Worm (Caenorhabditis elegans) whole organism, L4 larva: ENCODE measurements around the gene Y69F12A.1.
A peak's percentile ranks its signal among the peaks of the same experiment; 100 is the strongest.

Source experiments
- D1046.2 ChIP-seq: fragments of 200-800 bp; sonication (Bioruptor generic); IDR thresholded peaks from 2 replicates; pipeline ENCODE4 v1.3.6; 2022; ENCODE audit warnings: missing genetic modification characterization, missing compliant biosample characterization
- F26F4.8 ChIP-seq: fragments of 200-800 bp; sonication (Bioruptor generic); conservative IDR thresholded peaks from 2 replicates; pipeline ENCODE4 v1.3.6; 2022; ENCODE audit warnings: missing genetic modification characterization, missing compliant biosample characterization
- F37D6.2 ChIP-seq: sonication (generic microtip); optimal IDR thresholded peaks from 2 replicates; lab custom pipeline; 2016; ENCODE audit warnings: mild to moderate bottlenecking, missing genetic modification characterization, missing compliant biosample characterization
- F44E2.7 ChIP-seq: fragments of 200-800 bp; sonication (Bioruptor generic); IDR thresholded peaks from 2 replicates; pipeline ENCODE4 v2.1.2; 2022; ENCODE audit warnings: missing genetic modification characterization, missing compliant biosample characterization
- T20F7.1 ChIP-seq: fragments of 200-800 bp; sonication (Bioruptor generic); optimal IDR thresholded peaks from 2 replicates; lab custom pipeline; 2018; ENCODE audit warnings: mild to moderate bottlenecking, missing genetic modification characterization, missing compliant biosample characterization
- T26A8.4 ChIP-seq: fragments of 200-800 bp; sonication (Bioruptor generic); IDR thresholded peaks from 2 replicates; pipeline ENCODE4 v1.3.6; 2022; ENCODE audit warnings: missing genetic modification characterization, missing compliant biosample characterization
- Y75B8A.6 ChIP-seq: fragments of 200-800 bp; sonication (Bioruptor generic); IDR thresholded peaks from 2 replicates; pipeline ENCODE4 v1.3.6; 2022; ENCODE audit warnings: missing genetic modification reagents, missing genetic modification characterization, missing compliant biosample characterization
- ZK337.2 ChIP-seq: fragments of 200-800 bp; sonication (Bioruptor generic); IDR thresholded peaks from 2 replicates; pipeline ENCODE4 v1.3.6; 2022; ENCODE audit warnings: missing genetic modification reagents, missing genetic modification characterization, missing compliant biosample characterization
- ZK546.5 ChIP-seq, 2 experiments: sonication (generic microtip); optimal IDR thresholded peaks; 2 replicates each; lab custom pipeline; 2017; ENCODE audit warnings: missing biosample characterization in 2 of 2, missing genetic modification characterization in 2 of 2
- aha-1 ChIP-seq: fragments of 150-350 bp; peaks from one replicate; lab custom pipeline; 2014; ENCODE audit warnings: missing biosample characterization, missing genetic modification characterization
- arid-1 ChIP-seq: fragments of 200-800 bp; sonication (Bioruptor generic); conservative IDR thresholded peaks from 2 replicates; pipeline ENCODE4 v1.3.6; 2022; ENCODE audit warnings: missing genetic modification reagents, missing genetic modification characterization, missing compliant biosample characterization
- attf-4 ChIP-seq: sonication (generic microtip); optimal IDR thresholded peaks from 3 replicates; lab custom pipeline; 2017; ENCODE audit warnings: missing biosample characterization, missing genetic modification characterization
- ceh-28 ChIP-seq: fragments of 150-350 bp; optimal IDR thresholded peaks from 2 replicates; lab custom pipeline; 2014; ENCODE audit warnings: missing biosample characterization, missing genetic modification reagents, missing genetic modification characterization
- ceh-32 ChIP-seq: sonication (generic microtip); optimal IDR thresholded peaks from 2 replicates; lab custom pipeline; 2016; ENCODE audit warnings: mild to moderate bottlenecking, missing genetic modification characterization, missing compliant biosample characterization; ENCODE audit not compliant: poor library complexity
- ceh-62 ChIP-seq: sonication (generic microtip); optimal IDR thresholded peaks from 2 replicates; lab custom pipeline; 2017; ENCODE audit warnings: missing biosample characterization, missing genetic modification characterization
- ceh-82 ChIP-seq: sonication (generic microtip); optimal IDR thresholded peaks from 2 replicates; lab custom pipeline; 2017; ENCODE audit warnings: missing biosample characterization, missing genetic modification characterization
- ces-1 ChIP-seq: fragments of 150-350 bp; sonication (generic microtip); optimal IDR thresholded peaks from 4 replicates; lab custom pipeline; 2014; ENCODE audit warnings: missing biosample characterization, missing genetic modification reagents, missing genetic modification characterization
- cey-2 ChIP-seq: sonication (generic microtip); optimal IDR thresholded peaks from 3 replicates; lab custom pipeline; 2017; ENCODE audit warnings: missing genetic modification characterization, mild to moderate bottlenecking, missing compliant biosample characterization, antibody characterized with exemption, borderline replicate concordance; ENCODE audit not compliant: insufficient read depth
- daf-16 ChIP-seq, 3 experiments: sonication (generic microtip); optimal IDR thresholded peaks; 2 replicates each; lab custom pipeline; 2016 to 2017; ENCODE audit warnings: missing genetic modification characterization in 3 of 3, missing genetic modification reagents in 3 of 3, mild to moderate bottlenecking in 2 of 3, missing compliant biosample characterization in 2 of 3, missing biosample characterization in 1 of 3, moderate library complexity in 1 of 3
- daf-19 ChIP-seq: fragments of 200-800 bp; sonication (Bioruptor generic); conservative IDR thresholded peaks from 2 replicates; pipeline ENCODE4 v1.3.6; 2022; ENCODE audit warnings: missing genetic modification characterization, missing compliant biosample characterization
- daf-8 ChIP-seq: fragments of 200-800 bp; sonication (Bioruptor generic); IDR thresholded peaks from 2 replicates; pipeline ENCODE4 v1.3.6; 2022; ENCODE audit warnings: missing genetic modification characterization, missing compliant biosample characterization
- dmd-8 ChIP-seq: fragments of 200-800 bp; sonication (Bioruptor generic); IDR thresholded peaks from 2 replicates; pipeline ENCODE4 v1.3.6; 2022; ENCODE audit warnings: missing genetic modification characterization, missing compliant biosample characterization
- dpl-1 ChIP-seq: fragments of 150-350 bp; optimal IDR thresholded peaks from 2 replicates; lab custom pipeline; 2014; ENCODE audit warnings: missing biosample characterization, missing genetic modification reagents, missing genetic modification characterization
- dve-1 ChIP-seq: sonication (generic microtip); optimal IDR thresholded peaks from 2 replicates; lab custom pipeline; 2017; ENCODE audit warnings: antibody characterized with exemption, mild to moderate bottlenecking, missing genetic modification characterization, missing compliant biosample characterization; ENCODE audit not compliant: insufficient read depth
- fkh-10 ChIP-seq: fragments of 150-350 bp; optimal IDR thresholded peaks from 2 replicates; lab custom pipeline; 2014; ENCODE audit warnings: missing biosample characterization, missing genetic modification reagents, missing genetic modification characterization
- gei-8 ChIP-seq: fragments of 200-800 bp; sonication (Bioruptor generic); optimal IDR thresholded peaks from 2 replicates; lab custom pipeline; 2018; ENCODE audit warnings: mild to moderate bottlenecking, missing genetic modification characterization, missing compliant biosample characterization
- hmg-1.1 ChIP-seq: fragments of 200-800 bp; sonication (Bioruptor generic); IDR thresholded peaks from 2 replicates; pipeline ENCODE4 v1.3.6; 2022; ENCODE audit warnings: missing genetic modification reagents, missing genetic modification characterization, missing compliant biosample characterization
- jun-1 ChIP-seq: fragments of 150-350 bp; optimal IDR thresholded peaks from 2 replicates; lab custom pipeline; 2014; ENCODE audit warnings: missing biosample characterization, missing genetic modification reagents, missing genetic modification characterization
- lin-1 ChIP-seq: fragments of 200-800 bp; sonication (Bioruptor generic); IDR thresholded peaks from 2 replicates; pipeline ENCODE4 v1.3.6; 2022; ENCODE audit warnings: missing genetic modification reagents, missing genetic modification characterization, missing compliant biosample characterization
- lin-13 ChIP-seq: fragments of 150-350 bp; optimal IDR thresholded peaks from 2 replicates; lab custom pipeline; 2014; ENCODE audit warnings: missing biosample characterization, missing genetic modification reagents, missing genetic modification characterization
- lin-39 ChIP-seq: fragments of 150-350 bp; optimal IDR thresholded peaks from 2 replicates; lab custom pipeline; 2014; ENCODE audit warnings: missing biosample characterization, missing genetic modification reagents, missing genetic modification characterization
- madf-5 ChIP-seq, 2 experiments: fragments of 200-800 bp; sonication (Bioruptor generic); IDR thresholded peaks; 2 replicates each; pipeline ENCODE4 v1.3.6; 2022; ENCODE audit warnings: missing compliant biosample characterization in 2 of 2, missing genetic modification characterization in 2 of 2
- mdl-1 ChIP-seq, 2 experiments: fragments of 150-350 bp in 1 of 2; sonication (generic microtip) in 1 of 2; optimal IDR thresholded peaks; 2 replicates each; lab custom pipeline; 2014 to 2017; ENCODE audit warnings: missing biosample characterization in 2 of 2, missing genetic modification characterization in 2 of 2
- mxl-2 ChIP-seq: fragments of 200-800 bp; sonication (Bioruptor generic); conservative IDR thresholded peaks from 2 replicates; pipeline ENCODE4 v1.3.6; 2022; ENCODE audit warnings: missing genetic modification reagents, missing genetic modification characterization, missing compliant biosample characterization
- mxl-3 ChIP-seq: fragments of 200-800 bp; sonication (Bioruptor generic); optimal IDR thresholded peaks from 2 replicates; lab custom pipeline; 2018; ENCODE audit warnings: mild to moderate bottlenecking, missing genetic modification characterization, missing compliant biosample characterization
- nhr-102 ChIP-seq: sonication (generic microtip); optimal IDR thresholded peaks from 2 replicates; lab custom pipeline; 2016; ENCODE audit warnings: mild to moderate bottlenecking, missing genetic modification characterization, moderate library complexity, missing compliant biosample characterization
- nhr-11 ChIP-seq: fragments of 150-350 bp; optimal IDR thresholded peaks from 2 replicates; lab custom pipeline; 2014; ENCODE audit warnings: missing biosample characterization, missing genetic modification characterization
- nhr-28 ChIP-seq: fragments of 150-350 bp; optimal IDR thresholded peaks from 2 replicates; lab custom pipeline; 2014; ENCODE audit warnings: missing biosample characterization, missing genetic modification characterization
- nhr-41 ChIP-seq: fragments of 200-800 bp; sonication (Bioruptor generic); IDR thresholded peaks from 2 replicates; pipeline ENCODE4 v1.3.6; 2022; ENCODE audit warnings: missing genetic modification reagents, missing genetic modification characterization, missing compliant biosample characterization
- nhr-6 ChIP-seq: fragments of 150-350 bp; optimal IDR thresholded peaks from 2 replicates; lab custom pipeline; 2014; ENCODE audit warnings: missing biosample characterization, missing genetic modification characterization
- pha-4 ChIP-seq, 2 experiments: fragments of 150-350 bp in 1 of 2; fragments of 200-800 bp in 1 of 2; sonication (Bioruptor generic) in 1 of 2; IDR thresholded peaks in 1 of 2; optimal IDR thresholded peaks in 1 of 2; 2 replicates each; pipeline versions ENCODE4 v1.3.6 to Lab custom; 2014 to 2022; ENCODE audit warnings: missing genetic modification characterization in 2 of 2, missing genetic modification reagents in 2 of 2, missing biosample characterization in 1 of 2, missing compliant biosample characterization in 1 of 2
- pqm-1 ChIP-seq: sonication (generic microtip); optimal IDR thresholded peaks from 2 replicates; lab custom pipeline; 2017; ENCODE audit warnings: missing biosample characterization, missing genetic modification characterization
- set-16 ChIP-seq: fragments of 200-800 bp; sonication (Bioruptor generic); IDR thresholded peaks from 2 replicates; pipeline ENCODE4 v1.3.6; 2022; ENCODE audit warnings: missing genetic modification reagents, missing genetic modification characterization, missing compliant biosample characterization
- skn-1 ChIP-seq: fragments of 150-350 bp; optimal IDR thresholded peaks from 2 replicates; lab custom pipeline; 2014; ENCODE audit warnings: missing biosample characterization, missing genetic modification characterization
- unc-130 ChIP-seq: sonication (generic microtip); optimal IDR thresholded peaks from 2 replicates; lab custom pipeline; 2016; ENCODE audit warnings: missing genetic modification reagents, missing genetic modification characterization, missing compliant biosample characterization
- unc-62 ChIP-seq, 3 experiments: fragments of 150-350 bp in 1 of 3; sonication (generic microtip); optimal IDR thresholded peaks in 2 of 3; peaks in 1 of 3; 1 replicate in 1 of 3; 2 replicates in 2 of 3; lab custom pipeline; 2014 to 2017; ENCODE audit warnings: missing biosample characterization in 3 of 3, missing genetic modification characterization in 3 of 3, missing genetic modification reagents in 3 of 3, missing genotype in 1 of 3
- zfp-2 ChIP-seq: sonication (generic microtip); optimal IDR thresholded peaks from 2 replicates; lab custom pipeline; 2016; ENCODE audit warnings: mild to moderate bottlenecking, missing genetic modification characterization, missing compliant biosample characterization
- zip-2 ChIP-seq: fragments of 150-350 bp; optimal IDR thresholded peaks from 2 replicates; lab custom pipeline; 2014; ENCODE audit warnings: missing biosample characterization, missing genetic modification characterization
- ztf-11 ChIP-seq: fragments of 150-350 bp; optimal IDR thresholded peaks from 2 replicates; lab custom pipeline; 2014; ENCODE audit warnings: missing biosample characterization, missing genetic modification characterization
- ztf-7 ChIP-seq: fragments of 150-350 bp; optimal IDR thresholded peaks from 2 replicates; lab custom pipeline; 2014; ENCODE audit warnings: missing biosample characterization, missing genetic modification characterization

Y69F12A.1 gene

DNA sequence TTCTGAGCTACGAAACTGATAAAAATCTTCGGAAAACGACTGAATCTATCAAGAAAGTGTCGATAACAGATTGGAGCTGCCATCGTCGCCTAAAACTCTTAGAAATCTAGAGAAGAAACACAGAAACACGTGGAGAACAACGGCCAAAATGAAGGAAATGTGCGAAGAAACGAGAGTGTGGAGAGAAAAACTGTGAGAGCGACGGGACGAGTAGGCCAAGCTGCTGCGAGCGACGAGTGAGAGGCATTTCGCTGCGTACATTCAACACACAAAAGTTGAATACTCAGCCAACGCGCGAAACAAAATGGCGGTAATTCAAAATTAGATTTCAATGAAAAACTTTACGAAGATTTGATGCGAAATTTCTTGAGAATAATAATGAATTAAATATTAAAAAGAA is 41.6 kb downstream of the Y69F12A.1 start (continued):
- TF ChIP-seq ceh-62 (tag; lab: Kevin White, UChicago) (no peak), pha-4 (GFP tag; IDR thresholded peaks at IDR 0.05; lab: Robert Waterston, UW) (peak; percentile 59), pha-4 (tag; optimal IDR thresholded peaks at IDR 0.05; lab: Kevin White, UChicago) (no peak), nhr-11 (tag; lab: Kevin White, UChicago) (peak; percentile 86), daf-8 (no peak), jun-1 (tag; lab: Kevin White, UChicago) (peak; percentile 45), unc-130 (peak; percentile 48), daf-19 (GFP tag; lab: Robert Waterston, UW) (no peak), T20F7.1 (GFP tag; lab: Kevin White, UChicago) (peak; percentile 87), zip-2 (tag; lab: Kevin White, UChicago) (no peak), F37D6.2 (tag; lab: Kevin White, UChicago) (peak; percentile 78), gei-8 (GFP tag; lab: Kevin White, UChicago) (no peak), F44E2.7 (GFP tag; lab: Robert Waterston, UW) (no peak), T26A8.4 (GFP tag; lab: Robert Waterston, UW) (peak; percentile 70), madf-5 (GFP tag; IDR thresholded peaks at IDR 0.05; lab: Robert Waterston, UW) (no peak), mxl-2 (GFP tag; lab: Robert Waterston, UW) (0 out of 2 replicates have a peak, but pooled peaks have one; percentile 25), zfp-2 (no peak), ceh-28 (no peak), ces-1 (GFP tag; lab: Kevin White, UChicago) (no peak), set-16 (peak; percentile 50; the same call in 1 of the 2 replicates), hmg-1.1 (GFP tag; lab: Robert Waterston, UW) (peak; percentile 86), aha-1 (tag; lab: Kevin White, UChicago) (peak; percentile 67), ztf-7 (tag; lab: Kevin White, UChicago) (no peak), dpl-1 (GFP tag; lab: Kevin White, UChicago) (peak; percentile 96), nhr-6 (tag; lab: Kevin White, UChicago) (peak; percentile 45), skn-1 (tag; lab: Kevin White, UChicago) (no peak), attf-4 (no peak), ztf-11 (tag; lab: Kevin White, UChicago) (no peak), lin-13 (GFP tag; lab: Kevin White, UChicago) (peak; percentile 98), Y75B8A.6 (GFP tag; lab: Robert Waterston, UW) (no peak), lin-39 (tag; lab: Kevin White, UChicago) (no peak), dmd-8 (GFP tag; lab: Robert Waterston, UW) (no peak), ZK337.2 (GFP tag; lab: Robert Waterston, UW) (no peak), nhr-28 (tag; lab: Kevin White, UChicago) (peak; percentile 83), dve-1 (tag; lab: Kevin White, UChicago) (peak; percentile 89), unc-62 (GFP tag; optimal IDR thresholded peaks at IDR 0.05 in 1 of 2; lab: Kevin White, UChicago) (peak in 1 of 2 experiments; percentile 89), unc-62 (tag; optimal IDR thresholded peaks at IDR 0.05; lab: Kevin White, UChicago) (no peak), lin-1 (GFP tag; lab: Robert Waterston, UW) (peak; percentile 70), fkh-10 (GFP tag; lab: Kevin White, UChicago) (peak; percentile 91), mxl-3 (GFP tag; lab: Kevin White, UChicago) (peak; percentile 99), cey-2 (tag; lab: Kevin White, UChicago) (no peak), D1046.2 (GFP tag; lab: Robert Waterston, UW) (no peak), mdl-1 (tag; optimal IDR thresholded peaks at IDR 0.05; lab: Kevin White, UChicago) (peak; percentile 75 to 96), pqm-1 (peak; percentile 94), ceh-82 (tag; lab: Kevin White, UChicago) (no peak), ceh-32 (tag; lab: Kevin White, UChicago) (no peak), nhr-102 (peak; percentile 64), nhr-41 (GFP tag; lab: Robert Waterston, UW) (no peak), arid-1 (GFP tag; lab: Robert Waterston, UW) (0 out of 2 replicates have a peak, but pooled peaks have one; percentile 55), F26F4.8 (GFP tag; lab: Robert Waterston, UW) (no peak), ZK546.5 (tag; optimal IDR thresholded peaks at IDR 0.05; lab: Kevin White, UChicago) (no peak), daf-16 (GFP tag; optimal IDR thresholded peaks at IDR 0.05; lab: Kevin White, UChicago) (peak; percentile 40 to 61), daf-16 (tag; optimal IDR thresholded peaks at IDR 0.05; lab: Kevin White, UChicago) (peak; percentile 63)
